Worm (Caenorhabditis elegans): ENCODE measurements around the gene fbxb-85.

DNA sequence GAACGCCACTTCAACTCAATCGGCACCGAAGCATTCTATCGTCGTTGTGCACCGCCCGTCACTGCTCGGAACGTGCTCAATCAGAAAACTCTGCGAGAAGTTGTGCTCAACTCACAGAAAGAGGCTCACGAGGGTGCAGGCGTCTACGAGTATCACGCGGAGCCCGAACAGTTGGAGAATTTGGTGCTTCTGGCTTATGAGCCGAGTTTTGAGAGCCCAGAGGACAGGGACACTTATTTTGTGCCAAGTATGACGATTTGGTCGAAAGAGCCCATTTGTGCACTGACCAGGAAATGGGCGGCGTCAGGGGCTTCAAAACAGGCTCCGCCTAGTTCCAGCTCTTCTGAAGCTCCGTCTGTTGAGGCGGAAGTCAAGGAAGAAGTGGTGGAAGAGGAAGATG is 40.1 kb upstream of the fbxb-85 start:
- no peak for TF ChIP-seq F13H6.1 (tag; optimal IDR thresholded peaks at IDR 0.05)
- no peak for TF ChIP-seq dve-1 (tag; optimal IDR thresholded peaks at IDR 0.05)
- no peak for TF ChIP-seq sox-2 (GFP tag; IDR thresholded peaks at IDR 0.05)
- TF ChIP-seq ahr-1 (tag; optimal IDR thresholded peaks at IDR 0.05): no peak
- TF ChIP-seq ceh-34 (tag; optimal IDR thresholded peaks at IDR 0.05): no peak
- no peak for TF ChIP-seq ama-1 (optimal IDR thresholded peaks at IDR 0.05)
- no peak for TF ChIP-seq nfya-1 (tag; optimal IDR thresholded peaks at IDR 0.05)
- no peak for TF ChIP-seq elt-2 (tag; optimal IDR thresholded peaks at IDR 0.05)
